Worm (Caenorhabditis elegans): ENCODE data around the gene D1086.9.

- TF ChIP-seq unc-55 (GFP tag; optimal IDR thresholded peaks at IDR 0.05) (no peak), nfya-1 (tag; optimal IDR thresholded peaks at IDR 0.05) (no peak), ceh-30 (tag; optimal IDR thresholded peaks at IDR 0.05) (no peak), pqm-1 (tag; optimal IDR thresholded peaks at IDR 0.05) (no peak), sdc-2 (tag; optimal IDR thresholded peaks at IDR 0.05) (no peak), ceh-45 (GFP tag; IDR thresholded peaks at IDR 0.05) (no peak), nhr-11 (tag; optimal IDR thresholded peaks at IDR 0.05) (no peak), pha-4 (tag; optimal IDR thresholded peaks at IDR 0.05) (no peak), ztf-16 (tag; optimal IDR thresholded peaks at IDR 0.05) (no peak), odd-2 (tag; optimal IDR thresholded peaks at IDR 0.05) (no peak), F13H6.1 (tag; optimal IDR thresholded peaks at IDR 0.05) (no peak), ama-1 (optimal IDR thresholded peaks at IDR 0.05) (no peak)
These were observed 43.0 kb downstream of the D1086.9 start for ce11 chrV:14147114-14147513.

Measured in whole organism, late embryonic.